Worm (Caenorhabditis elegans) whole organism, L3 larva: ENCODE measurements around the gene T01G5.8.
"Not testable (repeated sequence)": the region's sequence is repeated elsewhere in the genome, so short reads cannot be mapped to it uniquely, and the experiment has no call there.

Source experiments
- R02D3.7 ChIP-seq: fragments of 150-350 bp; optimal IDR thresholded peaks from 2 replicates; lab custom pipeline; 2014; ENCODE audit warnings: missing biosample characterization, missing genetic modification characterization
- ceh-16 ChIP-seq: sonication (generic microtip); optimal IDR thresholded peaks from 2 replicates; lab custom pipeline; 2017; ENCODE audit warnings: missing biosample characterization, missing genetic modification characterization
- ceh-28 ChIP-seq: fragments of 150-350 bp; optimal IDR thresholded peaks from 2 replicates; lab custom pipeline; 2014; ENCODE audit warnings: missing biosample characterization, missing genetic modification reagents, missing genetic modification characterization
- ceh-9 ChIP-seq: sonication (generic microtip); optimal IDR thresholded peaks from 2 replicates; lab custom pipeline; 2018; ENCODE audit warnings: missing biosample characterization, missing genetic modification characterization
- daf-12 ChIP-seq: fragments of 150-350 bp; optimal IDR thresholded peaks from 2 replicates; lab custom pipeline; 2014; ENCODE audit warnings: missing biosample characterization, missing genetic modification reagents, missing genetic modification characterization
- egl-27 ChIP-seq: sonication (generic microtip); optimal IDR thresholded peaks from 4 replicates; lab custom pipeline; 2017; ENCODE audit warnings: missing biosample characterization, missing genetic modification reagents, missing genetic modification characterization
- egl-5 ChIP-seq: fragments of 150-350 bp; optimal IDR thresholded peaks from 2 replicates; lab custom pipeline; 2017; ENCODE audit warnings: missing biosample characterization, missing genetic modification reagents, missing genetic modification characterization, inconsistent platforms
- elt-1 ChIP-seq: fragments of 150-350 bp; optimal IDR thresholded peaks from 2 replicates; lab custom pipeline; 2014; ENCODE audit warnings: missing biosample characterization, missing genetic modification characterization
- elt-2 ChIP-seq: sonication (generic microtip); optimal IDR thresholded peaks from 2 replicates; lab custom pipeline; 2016; ENCODE audit warnings: missing genetic modification reagents, mild to moderate bottlenecking, missing genetic modification characterization, missing compliant biosample characterization
- elt-3 ChIP-seq, 3 experiments: fragments of 150-350 bp in 1 of 3; sonication (generic microtip) in 2 of 3; optimal IDR thresholded peaks; 2 replicates in 2 of 3; 4 replicates in 1 of 3; lab custom pipeline; 2014 to 2017; ENCODE audit warnings: missing biosample characterization in 3 of 3, missing genetic modification characterization in 3 of 3
- eor-1 ChIP-seq, 2 experiments: fragments of 150-350 bp; optimal IDR thresholded peaks; 2 replicates each; lab custom pipeline; 2014 to 2018; ENCODE audit warnings: missing biosample characterization in 2 of 2, missing genetic modification characterization in 2 of 2
- fkh-2 ChIP-seq: fragments of 150-350 bp; optimal IDR thresholded peaks from 2 replicates; lab custom pipeline; 2014; ENCODE audit warnings: missing biosample characterization, missing genetic modification reagents, missing genetic modification characterization
- fos-1 ChIP-seq: fragments of 150-350 bp; optimal IDR thresholded peaks from 2 replicates; lab custom pipeline; 2014; ENCODE audit warnings: missing biosample characterization, missing genetic modification characterization
- hmg-11 ChIP-seq: sonication (generic microtip); optimal IDR thresholded peaks from 2 replicates; lab custom pipeline; 2016; ENCODE audit warnings: missing genetic modification characterization, missing compliant biosample characterization
- lin-39 ChIP-seq: fragments of 150-350 bp; optimal IDR thresholded peaks from 2 replicates; lab custom pipeline; 2018; ENCODE audit warnings: missing biosample characterization, missing genetic modification reagents, missing genetic modification characterization
- lsy-12 ChIP-seq: sonication (generic microtip); optimal IDR thresholded peaks from 2 replicates; lab custom pipeline; 2016; ENCODE audit warnings: mild to moderate bottlenecking, missing genetic modification characterization, missing compliant biosample characterization
- mdl-1 ChIP-seq: fragments of 150-350 bp; optimal IDR thresholded peaks from 2 replicates; lab custom pipeline; 2014; ENCODE audit warnings: missing biosample characterization, missing genetic modification characterization
- nfya-1 ChIP-seq: sonication (generic microtip); optimal IDR thresholded peaks from 2 replicates; lab custom pipeline; 2017; ENCODE audit warnings: missing genetic modification characterization, mild to moderate bottlenecking, missing compliant biosample characterization, antibody characterized with exemption, moderate library complexity; ENCODE audit not compliant: insufficient read depth
- nhr-11 ChIP-seq: fragments of 150-350 bp; optimal IDR thresholded peaks from 2 replicates; lab custom pipeline; 2014; ENCODE audit warnings: missing biosample characterization, missing genetic modification characterization
- nhr-12 ChIP-seq: fragments of 150-350 bp; optimal IDR thresholded peaks from 2 replicates; lab custom pipeline; 2014; ENCODE audit warnings: missing biosample characterization, missing genetic modification characterization
- nhr-23 ChIP-seq: fragments of 150-350 bp; optimal IDR thresholded peaks from 2 replicates; lab custom pipeline; 2014; ENCODE audit warnings: missing biosample characterization, missing genetic modification reagents, missing genetic modification characterization
- nhr-237 ChIP-seq: fragments of 150-350 bp; optimal IDR thresholded peaks from 2 replicates; lab custom pipeline; 2014; ENCODE audit warnings: missing biosample characterization, missing genetic modification characterization
- nhr-25 ChIP-seq: sonication (generic microtip); optimal IDR thresholded peaks from 2 replicates; lab custom pipeline; 2017; ENCODE audit warnings: missing biosample characterization, missing genetic modification characterization
- nhr-43 ChIP-seq: sonication (generic microtip); optimal IDR thresholded peaks from 2 replicates; lab custom pipeline; 2016; ENCODE audit warnings: mild to moderate bottlenecking, missing genetic modification characterization, missing compliant biosample characterization; ENCODE audit not compliant: poor library complexity, severe bottlenecking
- nhr-67 ChIP-seq: fragments of 150-350 bp; optimal IDR thresholded peaks from 2 replicates; lab custom pipeline; 2014; ENCODE audit warnings: missing biosample characterization, missing genetic modification characterization
- nhr-76 ChIP-seq: fragments of 150-350 bp; sonication (generic microtip); optimal IDR thresholded peaks from 5 replicates; lab custom pipeline; 2014; ENCODE audit warnings: missing biosample characterization, missing genetic modification characterization
- nhr-77 ChIP-seq: fragments of 150-350 bp; optimal IDR thresholded peaks from 2 replicates; lab custom pipeline; 2014; ENCODE audit warnings: missing biosample characterization, missing genetic modification characterization
- pqm-1 ChIP-seq: fragments of 150-350 bp; optimal IDR thresholded peaks from 2 replicates; lab custom pipeline; 2017; ENCODE audit warnings: missing biosample characterization, missing genetic modification characterization, inconsistent platforms
- sea-2 ChIP-seq: fragments of 150-350 bp; sonication (generic microtip); optimal IDR thresholded peaks from 4 replicates; lab custom pipeline; 2014; ENCODE audit warnings: missing biosample characterization, missing genetic modification reagents, missing genetic modification characterization
- snpc-4 ChIP-seq: fragments of 150-350 bp; optimal IDR thresholded peaks from 2 replicates; lab custom pipeline; 2014; ENCODE audit warnings: missing biosample characterization, missing genetic modification characterization
- unc-62 ChIP-seq: fragments of 150-350 bp; sonication (generic microtip); optimal IDR thresholded peaks from 4 replicates; lab custom pipeline; 2014; ENCODE audit warnings: missing biosample characterization, missing genetic modification reagents, missing genetic modification characterization
- zag-1 ChIP-seq: fragments of 150-350 bp; optimal IDR thresholded peaks from 2 replicates; lab custom pipeline; 2014; ENCODE audit warnings: missing biosample characterization, missing genetic modification characterization
- ztf-11 ChIP-seq: fragments of 150-350 bp; optimal IDR thresholded peaks from 2 replicates; lab custom pipeline; 2014; ENCODE audit warnings: missing biosample characterization, missing genetic modification characterization
- ztf-4 ChIP-seq: fragments of 150-350 bp; optimal IDR thresholded peaks from 2 replicates; lab custom pipeline; 2014; ENCODE audit warnings: missing biosample characterization, missing genetic modification characterization

The T01G5.8 gene

DNA sequence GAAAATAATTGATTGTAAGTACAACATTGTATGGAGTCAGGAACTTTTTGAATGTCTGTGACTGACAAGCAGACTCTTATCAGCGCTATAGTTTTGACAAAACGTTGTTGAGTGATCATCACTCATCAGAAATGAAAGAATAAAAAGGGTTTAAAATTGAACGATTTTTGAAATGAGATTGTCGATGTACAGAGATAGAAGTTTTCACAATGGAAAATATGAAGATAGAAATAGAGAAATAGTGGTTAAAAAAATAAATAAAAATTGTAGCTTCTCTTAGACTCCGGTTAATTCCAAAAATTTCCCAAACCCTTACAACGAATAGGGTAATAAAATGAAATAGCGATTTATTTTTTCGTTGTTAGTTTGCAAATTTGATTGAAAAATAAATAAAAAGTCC is 9.1 kb downstream of the T01G5.8 start, which contains the start of gene ugt-30:
ugt-30 (minus strand) TSS at position 101 of the 400 bp plus-strand sequence.
- not testable (repeated sequence) for TF ChIP-seq fos-1, egl-27, ztf-11 (tag; lab: Kevin White, UChicago)

ce11 chrV:15127413-15127812 is 11.3 kb downstream of the T01G5.8 start, which contains the start of gene srj-27:
Gene srj-27, minus strand, starts transcription at chrV:15127513.
- no peak for TF ChIP-seq nhr-12 (tag; lab: Kevin White, UChicago)
- TF ChIP-seq elt-3 (tag; optimal IDR thresholded peaks at IDR 0.05; lab: Kevin White, UChicago): no peak
- no peak for TF ChIP-seq nhr-23
- no peak for TF ChIP-seq nhr-11
- TF ChIP-seq ztf-4 (tag; lab: Kevin White, UChicago): no peak
- TF ChIP-seq ceh-16 (tag; lab: Kevin White, UChicago): no peak
- no peak for TF ChIP-seq ceh-9 (tag; lab: Kevin White, UChicago)
- TF ChIP-seq nhr-25 (tag; lab: Kevin White, UChicago): no peak
- TF ChIP-seq R02D3.7 (tag; lab: Kevin White, UChicago): no peak

- no peak for TF ChIP-seq eor-1 (tag; optimal IDR thresholded peaks at IDR 0.05; lab: Kevin White, UChicago)
- no peak for TF ChIP-seq elt-1
- no peak for TF ChIP-seq hmg-11 (tag; lab: Kevin White, UChicago)
- no peak for TF ChIP-seq daf-12 (tag; lab: Kevin White, UChicago)
- no peak for TF ChIP-seq nfya-1
- TF ChIP-seq lin-39 (tag; lab: Kevin White, UChicago): no peak
- TF ChIP-seq R02D3.7 (tag; lab: Kevin White, UChicago): no peak
- TF ChIP-seq mdl-1 (tag; lab: Kevin White, UChicago): no peak
- TF ChIP-seq pqm-1 (tag; lab: Kevin White, UChicago): no peak
- no peak for TF ChIP-seq ceh-28 (tag; lab: Kevin White, UChicago)
- TF ChIP-seq sea-2 (GFP tag; lab: Kevin White, UChicago): no peak
- TF ChIP-seq nhr-76 (tag; lab: Kevin White, UChicago): no peak
- no peak for TF ChIP-seq lsy-12
- TF ChIP-seq ceh-9 (tag; lab: Kevin White, UChicago): no peak
Observed at ce11 chrV:15127955-15128354, 11.9 kb downstream of the T01G5.8 start, which contains the start of gene srr-7. Gene srr-7, plus strand, starts transcription at chrV:15128255.

ce11 chrV:15132423-15132822 is 16.4 kb downstream of the T01G5.8 start, which contains the start of gene str-171:
Gene str-171, minus strand, starts transcription at chrV:15132523.
- TF ChIP-seq egl-5: no peak
- no peak for TF ChIP-seq ztf-4 (tag; lab: Kevin White, UChicago)
- TF ChIP-seq eor-1 (tag; optimal IDR thresholded peaks at IDR 0.05; lab: Kevin White, UChicago): no peak
- TF ChIP-seq nhr-76 (tag; lab: Kevin White, UChicago): no peak
- no peak for TF ChIP-seq nhr-67 (tag; lab: Kevin White, UChicago)
- TF ChIP-seq elt-2 (tag; lab: Kevin White, UChicago): no peak
- TF ChIP-seq nhr-237 (tag; lab: Kevin White, UChicago): no peak

DNA sequence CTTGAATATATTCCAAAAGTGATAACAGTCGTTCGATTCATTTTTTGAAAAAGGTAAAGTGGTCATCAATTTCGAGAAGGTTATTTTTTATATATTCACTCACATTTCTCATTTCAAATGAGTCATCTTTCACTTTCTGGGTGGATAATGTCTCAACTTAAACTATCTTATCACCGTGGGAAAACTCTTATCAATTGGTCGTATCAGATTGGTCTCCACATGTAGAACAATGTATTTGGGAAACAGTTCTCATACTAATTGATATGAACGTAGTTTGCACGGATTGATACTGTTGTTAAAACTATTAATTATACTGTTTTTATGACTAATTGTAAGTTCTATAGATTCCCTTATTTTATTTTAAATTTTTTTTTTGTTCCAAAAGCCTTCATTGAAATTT is 17.7 kb downstream of the T01G5.8 start:
- no peak for TF ChIP-seq ztf-4 (tag; lab: Kevin White, UChicago)
- TF ChIP-seq fkh-2 (tag; lab: Kevin White, UChicago): no peak
- TF ChIP-seq ceh-9 (tag; lab: Kevin White, UChicago): no peak
- TF ChIP-seq nhr-43 (tag; lab: Kevin White, UChicago): no peak
- no peak for TF ChIP-seq egl-27 (tag; lab: Kevin White, UChicago)
- no peak for TF ChIP-seq unc-62
- no peak for TF ChIP-seq sea-2 (GFP tag; lab: Kevin White, UChicago)
- TF ChIP-seq zag-1 (tag; lab: Kevin White, UChicago): no peak
- TF ChIP-seq ceh-16 (tag; lab: Kevin White, UChicago): no peak
- peak; percentile 62 for TF ChIP-seq elt-2 (tag; lab: Kevin White, UChicago)
- TF ChIP-seq pqm-1 (tag; lab: Kevin White, UChicago): peak; percentile 47
- no peak for TF ChIP-seq nhr-77 (tag; lab: Kevin White, UChicago)
- no peak for TF ChIP-seq snpc-4 (tag; lab: Kevin White, UChicago)
